Fruit fly (Drosophila melanogaster): ENCODE data around the gene Atac3.

Gene Atac3

dm6 chr3L:319145-320009, 8.4 kb downstream of the Atac3 start, which contains the start of gene fwd (continued):
- no peak for TF ChIP-seq prd (optimal IDR thresholded peaks at IDR 0.05)
- 0 out of 3 replicates have a peak, but pooled peaks have one; percentile 21 for TF ChIP-seq prd (GFP tag; IDR thresholded peaks at IDR 0.05)
- no peak for TF ChIP-seq CG12104 (GFP tag; optimal IDR thresholded peaks at IDR 0.05)
- no peak for TF ChIP-seq CG18619 (GFP tag; optimal IDR thresholded peaks at IDR 0.05)
- TF ChIP-seq Optix (GFP tag; IDR thresholded peaks at IDR 0.05) = no peak
- TF ChIP-seq tio (GFP tag; optimal IDR thresholded peaks at IDR 0.05) = no peak
- TF ChIP-seq CG11696 (GFP tag; IDR thresholded peaks at IDR 0.05) = no peak
- no peak for TF ChIP-seq CG15073 (GFP tag; optimal IDR thresholded peaks at IDR 0.05)
- TF ChIP-seq gsb (GFP tag; IDR thresholded peaks at IDR 0.05) = no peak
- TF ChIP-seq CG13624 (GFP tag; optimal IDR thresholded peaks at IDR 0.05) = peak; percentile 66
- peak; percentile 76 for TF ChIP-seq CG17186 (GFP tag; optimal IDR thresholded peaks at IDR 0.05)
- TF ChIP-seq CrebB (tag; optimal IDR thresholded peaks at IDR 0.05) = peak; percentile 24
- TF ChIP-seq gro (GFP tag; optimal IDR thresholded peaks at IDR 0.05) = peak; percentile 38
- TF ChIP-seq cwo (GFP tag; optimal IDR thresholded peaks at IDR 0.05) = peak; percentile 19
- peak; percentile 44 for TF ChIP-seq Max (GFP tag; optimal IDR thresholded peaks at IDR 0.05)
- TF ChIP-seq onecut (GFP tag; IDR thresholded peaks at IDR 0.05) = peak; percentile 74
- TF ChIP-seq Adf1 (GFP tag; IDR thresholded peaks at IDR 0.05) = peak; percentile 88
- TF ChIP-seq pum (GFP tag; optimal IDR thresholded peaks at IDR 0.05) = no peak
- no peak for TF ChIP-seq dmrt99B (tag; optimal IDR thresholded peaks at IDR 0.05)
- TF ChIP-seq Hr39 (optimal IDR thresholded peaks at IDR 0.05) = no peak
- TF ChIP-seq CG9727 (GFP tag; optimal IDR thresholded peaks at IDR 0.05) = peak; percentile 54
- TF ChIP-seq otp (GFP tag; IDR thresholded peaks at IDR 0.05) = no peak
- TF ChIP-seq CG17361 (GFP tag; IDR thresholded peaks at IDR 0.05) = 0 out of 3 replicates have a peak, but pooled peaks have one; percentile 9
- no peak; the same call in 1 of the 2 replicates for TF ChIP-seq CG13287 (GFP tag; IDR thresholded peaks at IDR 0.05; ENCODE audit: partially characterized antibody)
- TF ChIP-seq cato (GFP tag; optimal IDR thresholded peaks at IDR 0.05; ENCODE audit: borderline replicate concordance) = no peak
- TF ChIP-seq bbx (GFP tag; IDR thresholded peaks at IDR 0.05; ENCODE audit: partially characterized antibody) = no peak
- no peak for TF ChIP-seq Six4 (GFP tag; optimal IDR thresholded peaks at IDR 0.05)
- no peak for TF ChIP-seq sima (GFP tag; optimal IDR thresholded peaks at IDR 0.05)
- TF ChIP-seq Atf-2 (GFP tag; optimal IDR thresholded peaks at IDR 0.05) = no peak
- TF ChIP-seq lbe (GFP tag; optimal IDR thresholded peaks at IDR 0.05) = peak; percentile 24
- TF ChIP-seq CG7839 (tag; optimal IDR thresholded peaks at IDR 0.05) = peak; percentile 40
- TF ChIP-seq p53 (GFP tag; optimal IDR thresholded peaks at IDR 0.05) = no peak
- peak; percentile 82 for TF ChIP-seq CG10543 (GFP tag; optimal IDR thresholded peaks at IDR 0.05)
- TF ChIP-seq Taf1 (GFP tag; IDR thresholded peaks at IDR 0.05) = no peak
- TF ChIP-seq Lim3 (GFP tag; IDR thresholded peaks at IDR 0.05) = no peak
- TF ChIP-seq HmgD (GFP tag; optimal IDR thresholded peaks at IDR 0.05) = peak; percentile 85
- TF ChIP-seq nerfin-1 (tag; optimal IDR thresholded peaks at IDR 0.05) = peak; percentile 38
- peak; percentile 70 for TF ChIP-seq CG17829 (tag; optimal IDR thresholded peaks at IDR 0.05)
- peak; percentile 100 for TF ChIP-seq her (GFP tag; optimal IDR thresholded peaks at IDR 0.05)
- no peak for TF ChIP-seq CG14667 (GFP tag; IDR thresholded peaks at IDR 0.05)
- TF ChIP-seq Bgb (GFP tag; IDR thresholded peaks at IDR 0.05; ENCODE audit: partially characterized antibody) = peak; percentile 41; the same call in 1 of the 2 replicates
- no peak for TF ChIP-seq CG10431 (GFP tag; optimal IDR thresholded peaks at IDR 0.05)
- TF ChIP-seq CG1832 (GFP tag; optimal IDR thresholded peaks at IDR 0.05) = no peak
- no peak for TF ChIP-seq B-H1 (GFP tag; IDR thresholded peaks at IDR 0.05)
- TF ChIP-seq Oaz (GFP tag; IDR thresholded peaks at IDR 0.05) = no peak
- TF ChIP-seq knrl (GFP tag; IDR thresholded peaks at IDR 0.05; ENCODE audit: partially characterized antibody) = peak; percentile 58; the same call in 2 of the 3 replicates
- TF ChIP-seq Stat92E (GFP tag; optimal IDR thresholded peaks at IDR 0.05) = peak in 1 of 3 experiments; percentile 55
- TF ChIP-seq CG3726 (GFP tag; IDR thresholded peaks at IDR 0.05) = no peak
- no peak for TF ChIP-seq CG17328 (GFP tag; IDR thresholded peaks at IDR 0.05)
